Worm (Caenorhabditis elegans) whole organism, L1 larva: ENCODE data around the gene C07E3.10.
A peak's percentile ranks its signal among the peaks of the same experiment; 100 is the strongest.

Experiments used
- C16A3.4 ChIP-seq: fragments of 150-350 bp; optimal IDR thresholded peaks from 2 replicates; lab custom pipeline; 2014; ENCODE audit warnings: missing biosample characterization, missing genetic modification characterization
- C34B4.2 ChIP-seq: sonication (generic microtip); optimal IDR thresholded peaks from 2 replicates; lab custom pipeline; 2017; ENCODE audit warnings: mild to moderate bottlenecking, missing genetic modification characterization, missing compliant biosample characterization
- aha-1 ChIP-seq: fragments of 150-350 bp; optimal IDR thresholded peaks from 2 replicates; lab custom pipeline; 2014; ENCODE audit warnings: missing biosample characterization, missing genetic modification characterization
- aly-2 ChIP-seq: fragments of 150-350 bp; optimal IDR thresholded peaks from 2 replicates; lab custom pipeline; 2014; ENCODE audit warnings: missing biosample characterization, missing genetic modification characterization
- ama-1 ChIP-seq: fragments of 150-350 bp; optimal IDR thresholded peaks from 2 replicates; lab custom pipeline; 2014
- ceh-63 ChIP-seq: fragments of 200-800 bp; sonication (Bioruptor generic); optimal IDR thresholded peaks from 2 replicates; lab custom pipeline; 2018; ENCODE audit warnings: mild to moderate bottlenecking, missing genetic modification characterization, missing compliant biosample characterization
- ces-1 ChIP-seq: fragments of 150-350 bp; optimal IDR thresholded peaks from 2 replicates; lab custom pipeline; 2014; ENCODE audit warnings: missing biosample characterization, missing genetic modification reagents, missing genetic modification characterization
- elt-2 ChIP-seq: sonication (generic microtip); optimal IDR thresholded peaks from 2 replicates; lab custom pipeline; 2016; ENCODE audit warnings: missing genetic modification characterization, mild to moderate bottlenecking, inconsistent platforms, missing compliant biosample characterization, missing genetic modification reagents
- elt-3 ChIP-seq, 6 experiments: fragments of 150-350 bp in 1 of 6; sonication (generic microtip); optimal IDR thresholded peaks; 2 replicates each; lab custom pipeline; 2017 to 2018; ENCODE audit warnings: missing biosample characterization in 6 of 6, missing genetic modification characterization in 6 of 6, inconsistent platforms in 1 of 6
- hlh-4 ChIP-seq: sonication (generic microtip); optimal IDR thresholded peaks from 2 replicates; lab custom pipeline; 2016; ENCODE audit warnings: mild to moderate bottlenecking, missing genetic modification characterization, missing compliant biosample characterization
- hpl-2 ChIP-seq: fragments of 150-350 bp; optimal IDR thresholded peaks from 2 replicates; lab custom pipeline; 2014; ENCODE audit warnings: missing biosample characterization, missing genetic modification reagents, missing genetic modification characterization
- irx-1 ChIP-seq: sonication (generic microtip); optimal IDR thresholded peaks from 2 replicates; lab custom pipeline; 2016; ENCODE audit warnings: missing genetic modification characterization, missing compliant biosample characterization
- jun-1 ChIP-seq: fragments of 150-350 bp; optimal IDR thresholded peaks from 2 replicates; lab custom pipeline; 2014; ENCODE audit warnings: missing biosample characterization, missing genetic modification reagents, missing genetic modification characterization
- lin-13 ChIP-seq: fragments of 150-350 bp; optimal IDR thresholded peaks from 2 replicates; lab custom pipeline; 2014; ENCODE audit warnings: missing biosample characterization, missing genetic modification reagents, missing genetic modification characterization
- lin-14 ChIP-seq: fragments of 200-800 bp; sonication (Bioruptor generic); optimal IDR thresholded peaks from 2 replicates; lab custom pipeline; 2018; ENCODE audit warnings: mild to moderate bottlenecking, missing genetic modification characterization, moderate library complexity, missing compliant biosample characterization
- lin-15B ChIP-seq: fragments of 150-350 bp; sonication (generic microtip); optimal IDR thresholded peaks from 3 replicates; lab custom pipeline; 2014; ENCODE audit warnings: missing biosample characterization, missing genetic modification characterization
- lin-35 ChIP-seq, 2 experiments: fragments of 150-350 bp; optimal IDR thresholded peaks; 2 replicates each; lab custom pipeline; 2014; ENCODE audit warnings: missing biosample characterization in 2 of 2, missing genetic modification characterization in 2 of 2, missing genetic modification reagents in 2 of 2
- lin-39 ChIP-seq: fragments of 150-350 bp; optimal IDR thresholded peaks from 2 replicates; lab custom pipeline; 2014; ENCODE audit warnings: missing biosample characterization, missing genetic modification reagents, missing genetic modification characterization
- lir-3 ChIP-seq: sonication (generic microtip); optimal IDR thresholded peaks from 2 replicates; lab custom pipeline; 2016; ENCODE audit warnings: mild to moderate bottlenecking, missing genetic modification characterization, moderate library complexity, missing compliant biosample characterization; ENCODE audit not compliant: poor library complexity
- lsy-2 ChIP-seq, 2 experiments: fragments of 150-350 bp; optimal IDR thresholded peaks; 2 replicates each; lab custom pipeline; 2014; ENCODE audit warnings: missing biosample characterization in 2 of 2, missing genetic modification characterization in 2 of 2
- mdl-1 ChIP-seq, 2 experiments: fragments of 150-350 bp; optimal IDR thresholded peaks; 2 replicates each; lab custom pipeline; 2014 to 2017; ENCODE audit warnings: missing biosample characterization in 2 of 2, missing genetic modification characterization in 2 of 2, inconsistent platforms in 1 of 2
- mep-1 ChIP-seq: fragments of 150-350 bp; optimal IDR thresholded peaks from 2 replicates; lab custom pipeline; 2014; ENCODE audit warnings: missing biosample characterization, missing genetic modification characterization
- nhr-11 ChIP-seq: fragments of 150-350 bp; optimal IDR thresholded peaks from 2 replicates; lab custom pipeline; 2014; ENCODE audit warnings: missing biosample characterization, missing genetic modification characterization
- nhr-19 ChIP-seq: fragments of 200-800 bp; sonication (Bioruptor generic); conservative IDR thresholded peaks from 2 replicates; pipeline ENCODE4 v1.3.6; 2022; ENCODE audit warnings: missing genetic modification characterization, missing compliant biosample characterization
- nhr-28 ChIP-seq: fragments of 150-350 bp; optimal IDR thresholded peaks from 2 replicates; lab custom pipeline; 2014; ENCODE audit warnings: missing biosample characterization, missing genetic modification characterization
- nhr-71 ChIP-seq: sonication (generic microtip); optimal IDR thresholded peaks from 2 replicates; lab custom pipeline; 2016; ENCODE audit warnings: mild to moderate bottlenecking, missing genetic modification characterization, moderate library complexity, missing compliant biosample characterization
- nhr-76 ChIP-seq: sonication (generic microtip); optimal IDR thresholded peaks from 2 replicates; lab custom pipeline; 2017; ENCODE audit warnings: missing biosample characterization, missing genetic modification characterization
- nhr-84 ChIP-seq: sonication (generic microtip); optimal IDR thresholded peaks from 2 replicates; lab custom pipeline; 2017; ENCODE audit warnings: missing biosample characterization, missing genetic modification characterization
- nhr-90 ChIP-seq: sonication (generic microtip); optimal IDR thresholded peaks from 2 replicates; lab custom pipeline; 2016; ENCODE audit warnings: mild to moderate bottlenecking, missing genetic modification characterization, missing compliant biosample characterization; ENCODE audit not compliant: poor library complexity
- pag-3 ChIP-seq: sonication (generic microtip); optimal IDR thresholded peaks from 2 replicates; lab custom pipeline; 2017; ENCODE audit warnings: missing genetic modification characterization, mild to moderate bottlenecking, missing compliant biosample characterization, antibody characterized with exemption, borderline replicate concordance; ENCODE audit not compliant: insufficient read depth
- pax-3 ChIP-seq: fragments of 200-800 bp; sonication (Bioruptor generic); optimal IDR thresholded peaks from 2 replicates; lab custom pipeline; 2018; ENCODE audit warnings: mild to moderate bottlenecking, missing genetic modification characterization, moderate library complexity, missing compliant biosample characterization
- pqm-1 ChIP-seq: sonication (generic microtip); optimal IDR thresholded peaks from 3 replicates; lab custom pipeline; 2017; ENCODE audit warnings: missing biosample characterization, missing genetic modification characterization
- rnt-1 ChIP-seq: sonication (generic microtip); optimal IDR thresholded peaks from 2 replicates; lab custom pipeline; 2016; ENCODE audit warnings: mild to moderate bottlenecking, missing genetic modification characterization, moderate library complexity, missing compliant biosample characterization
- snpc-4 ChIP-seq: fragments of 150-350 bp; optimal IDR thresholded peaks from 2 replicates; lab custom pipeline; 2014; ENCODE audit warnings: missing biosample characterization, missing genetic modification characterization
- swsn-7 ChIP-seq: sonication (generic microtip); optimal IDR thresholded peaks from 2 replicates; lab custom pipeline; 2016; ENCODE audit warnings: missing genetic modification characterization, missing compliant biosample characterization
- tlp-1 ChIP-seq: fragments of 150-350 bp; optimal IDR thresholded peaks from 2 replicates; lab custom pipeline; 2014; ENCODE audit warnings: missing biosample characterization, missing genetic modification characterization
- unc-130 ChIP-seq: fragments of 150-350 bp; optimal IDR thresholded peaks from 2 replicates; lab custom pipeline; 2017; ENCODE audit warnings: missing biosample characterization, missing genetic modification characterization, inconsistent platforms
- unc-62 ChIP-seq: fragments of 150-350 bp; optimal IDR thresholded peaks from 2 replicates; lab custom pipeline; 2014; ENCODE audit warnings: missing biosample characterization, missing genetic modification reagents, missing genetic modification characterization
- unc-98 ChIP-seq: fragments of 200-800 bp; sonication (Bioruptor generic); IDR thresholded peaks from 2 replicates; pipeline ENCODE4 v1.3.6; 2022; ENCODE audit warnings: missing genetic modification characterization, missing compliant biosample characterization
- ztf-11 ChIP-seq, 2 experiments: sonication (generic microtip); optimal IDR thresholded peaks; 2 replicates each; lab custom pipeline; 2016 to 2017; ENCODE audit warnings: missing genetic modification characterization in 2 of 2, missing biosample characterization in 1 of 2, missing compliant biosample characterization in 1 of 2
- ztf-4 ChIP-seq: fragments of 150-350 bp; optimal IDR thresholded peaks from 2 replicates; lab custom pipeline; 2014; ENCODE audit warnings: missing biosample characterization, missing genetic modification characterization

The C07E3.10 gene

DNA sequence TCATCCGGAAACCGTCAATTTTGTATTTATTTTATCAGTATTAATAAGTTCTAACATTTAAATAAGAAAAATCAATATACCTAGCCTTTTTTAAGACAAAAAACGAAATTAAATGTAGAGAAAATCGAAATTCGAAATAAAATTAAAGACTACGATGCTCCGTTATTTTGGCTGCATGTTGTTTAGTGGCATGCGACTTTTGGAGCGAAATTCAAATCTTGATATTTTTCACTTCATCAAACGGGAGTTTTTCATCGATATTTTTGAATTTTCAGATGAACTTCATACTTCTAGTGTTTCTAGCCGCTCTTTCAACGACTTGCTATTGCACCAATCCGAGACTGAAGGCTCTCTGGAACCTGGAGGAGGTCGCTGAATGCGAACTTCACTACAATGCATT is 4.3 kb downstream of the C07E3.10 start, which contains the start of gene C07E3.9 (continued):
- TF ChIP-seq mdl-1 (tag; optimal IDR thresholded peaks at IDR 0.05; lab: Kevin White, UChicago) (no peak), elt-2 (tag; lab: Kevin White, UChicago) (no peak), ceh-63 (GFP tag; lab: Kevin White, UChicago) (no peak), nhr-28 (tag; lab: Kevin White, UChicago) (no peak), hpl-2 (GFP tag; lab: Kevin White, UChicago) (no peak), unc-130 (tag; lab: Kevin White, UChicago) (peak; percentile 27), lin-15B (tag; lab: Kevin White, UChicago) (peak; percentile 41), unc-98 (no peak), ama-1 (no peak), C16A3.4 (tag; lab: Kevin White, UChicago) (peak; percentile 41), tlp-1 (no peak), nhr-19 (GFP tag; lab: Robert Waterston, UW) (no peak; the same call in 1 of the 2 replicates), irx-1 (tag; lab: Kevin White, UChicago) (no peak), C34B4.2 (tag; lab: Kevin White, UChicago) (no peak), pax-3 (tag; lab: Kevin White, UChicago) (no peak), nhr-76 (no peak), mep-1 (no peak), lin-14 (GFP tag; lab: Kevin White, UChicago) (no peak), ces-1 (GFP tag; lab: Kevin White, UChicago) (no peak), nhr-84 (tag; lab: Kevin White, UChicago) (no peak), unc-62 (GFP tag; lab: Kevin White, UChicago) (no peak), rnt-1 (tag; lab: Kevin White, UChicago) (peak; percentile 39), lir-3 (tag; lab: Kevin White, UChicago) (no peak), swsn-7 (no peak), ztf-11 (tag; optimal IDR thresholded peaks at IDR 0.05; lab: Kevin White, UChicago) (no peak), nhr-90 (no peak), lsy-2 (tag; optimal IDR thresholded peaks at IDR 0.05; lab: Kevin White, UChicago) (peak; percentile 27 to 81), aly-2 (tag; lab: Kevin White, UChicago) (no peak), lin-35 (GFP tag; optimal IDR thresholded peaks at IDR 0.05; lab: Kevin White, UChicago) (peak; percentile 94 to 98), nhr-11 (tag; lab: Kevin White, UChicago) (no peak), pag-3 (tag; lab: Kevin White, UChicago) (no peak), hlh-4 (no peak), lin-39 (tag; lab: Kevin White, UChicago) (no peak), pqm-1 (tag; lab: Kevin White, UChicago) (no peak), aha-1 (tag; lab: Kevin White, UChicago) (no peak), lin-13 (GFP tag; lab: Kevin White, UChicago) (no peak), elt-3 (tag; optimal IDR thresholded peaks at IDR 0.05; lab: Kevin White, UChicago) (peak in 1 of 6 experiments; percentile 21), jun-1 (tag; lab: Kevin White, UChicago) (no peak), nhr-71 (tag; lab: Kevin White, UChicago) (peak; percentile 11), snpc-4 (tag; lab: Kevin White, UChicago) (no peak)
- TF ChIP-seq, all 84 proteins: peak for 20

DNA sequence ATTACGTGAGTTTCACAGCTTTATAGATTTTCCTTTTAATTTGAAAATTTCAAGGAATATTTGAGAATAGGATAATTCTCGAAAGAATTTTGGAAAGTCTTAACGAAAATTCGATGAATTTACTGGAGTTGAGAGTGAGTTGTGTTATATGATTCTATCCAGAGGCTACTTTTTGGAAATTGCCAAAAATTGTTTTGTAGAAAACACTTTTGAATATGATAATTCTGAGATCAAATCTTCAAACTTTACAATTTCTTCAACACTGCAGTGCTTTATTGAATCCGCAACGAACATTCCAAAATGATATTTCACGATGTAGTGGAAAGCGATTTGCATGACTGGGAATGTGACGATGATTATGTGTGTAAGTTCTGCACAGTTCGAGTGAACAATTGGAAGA is 5.8 kb downstream of the C07E3.10 start, which contains the start of gene C07E3.8:
Gene C07E3.8, plus strand, starts transcription at position 301 of the 400 bp plus-strand sequence.
- TF ChIP-seq lir-3 (tag; lab: Kevin White, UChicago) (no peak), ztf-4 (no peak), aha-1 (tag; lab: Kevin White, UChicago) (no peak), unc-62 (GFP tag; lab: Kevin White, UChicago) (no peak)
